Fruit fly (Drosophila melanogaster) whole organism, embryonic: ENCODE data around the gene CG15529.

ENCODE experiments used
- Awh ChIP-seq: fragments of 200-800 bp; sonication (Bioruptor generic); IDR thresholded peaks from 2 replicates; pipeline ENCODE4, ENCODE4 v1.3.6; 2022; ENCODE audit warnings: missing biosample characterization, missing genetic modification characterization
- CG10209 ChIP-seq: fragments of 200-800 bp; sonication (Bioruptor generic); optimal IDR thresholded peaks from 3 replicates; lab custom pipeline; 2017; ENCODE audit warnings: missing biosample characterization, mild to moderate bottlenecking, missing genetic modification characterization, missing genetic modification reagents
- CG11247 ChIP-seq: fragments of 200-800 bp; sonication (Bioruptor generic); IDR thresholded peaks from 2 replicates; pipeline ENCODE4 v1.3.6; 2022; ENCODE audit warnings: missing biosample characterization, missing genetic modification characterization
- CG1233 ChIP-seq: fragments of 200-800 bp; sonication (Bioruptor generic); optimal IDR thresholded peaks from 4 replicates; lab custom pipeline; 2018; ENCODE audit warnings: missing biosample characterization, mild to moderate bottlenecking, missing genetic modification characterization
- CG3065 ChIP-seq: fragments of 200-800 bp; sonication (Bioruptor generic); optimal IDR thresholded peaks from 2 replicates; lab custom pipeline; 2016; ENCODE audit warnings: missing biosample characterization, missing genetic modification characterization
- CG3163 ChIP-seq: fragments of 200-800 bp; sonication (Bioruptor generic); optimal IDR thresholded peaks from 3 replicates; lab custom pipeline; 2016; ENCODE audit warnings: missing biosample characterization, missing genetic modification characterization
- CG6791 ChIP-seq: fragments of 200-800 bp; sonication (Bioruptor generic); IDR thresholded peaks from 3 replicates; pipeline ENCODE4 v1.3.6; 2022; ENCODE audit warnings: missing biosample characterization, missing genetic modification characterization; ENCODE audit not compliant: partially characterized antibody
- CG8359 ChIP-seq: fragments of 200-800 bp; sonication (Bioruptor generic); optimal IDR thresholded peaks from 2 replicates; lab custom pipeline; 2017; ENCODE audit warnings: missing biosample characterization, mild to moderate bottlenecking, missing genetic modification characterization, borderline replicate concordance
- CG8478 ChIP-seq: fragments of >200 bp; optimal IDR thresholded peaks from 2 replicates; lab custom pipeline; 2018
- Dref ChIP-seq: fragments of 200-800 bp; sonication (Bioruptor generic); IDR thresholded peaks from 2 replicates; pipeline ENCODE4 v1.3.6; 2022; ENCODE audit warnings: missing biosample characterization, missing genetic modification characterization
- Gsc ChIP-seq: fragments of 200-800 bp; sonication (Bioruptor generic); IDR thresholded peaks from 2 replicates; pipeline ENCODE4 v1.3.6; 2022; ENCODE audit warnings: missing biosample characterization, missing genetic modification characterization
- Sin3A ChIP-seq: fragments of >200 bp; optimal IDR thresholded peaks from 2 replicates; lab custom pipeline; 2018
- ap ChIP-seq: fragments of 200-800 bp; sonication (Bioruptor generic); IDR thresholded peaks from 2 replicates; pipeline ENCODE4 v1.3.6; 2022; ENCODE audit warnings: missing biosample characterization, missing genetic modification characterization
- salm ChIP-seq: fragments of 200-800 bp; sonication (Bioruptor generic); optimal IDR thresholded peaks from 2 replicates; lab custom pipeline; 2018; ENCODE audit warnings: missing biosample characterization, mild to moderate bottlenecking, missing genetic modification characterization

DNA sequence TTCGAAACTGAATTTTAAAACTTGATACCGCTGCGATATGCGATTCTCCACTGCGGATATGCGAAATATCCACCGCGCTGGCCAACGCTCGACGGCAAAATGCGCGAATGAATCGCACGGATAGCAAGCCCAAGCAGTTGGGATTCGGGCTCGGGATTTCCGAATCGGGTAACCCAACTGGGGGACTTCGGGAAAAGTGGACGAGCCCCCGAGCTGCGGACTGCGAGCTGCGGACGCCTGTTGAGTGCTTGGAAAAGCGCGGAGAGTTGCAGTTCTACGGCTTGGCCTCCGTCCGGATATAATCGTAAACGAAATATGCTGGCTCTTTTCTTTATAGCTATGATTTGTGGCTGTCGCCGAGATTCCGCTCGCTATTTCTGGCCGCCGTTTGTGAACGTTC lies 2.4 kb upstream of the CG15529 start, which contains the start of gene AdoR:
- TF ChIP-seq Dref (GFP tag; lab: Robert Waterston, UW) = no peak
- no peak for TF ChIP-seq Awh
- TF ChIP-seq ap (GFP tag; lab: Robert Waterston, UW) = no peak
- no peak for TF ChIP-seq CG6791 (GFP tag; lab: Robert Waterston, UW)
- no peak for TF ChIP-seq Gsc (GFP tag; lab: Robert Waterston, UW)
- TF ChIP-seq CG8359 (GFP tag; lab: Kevin White, UChicago) = no peak
- TF ChIP-seq CG3163 (GFP tag; lab: Kevin White, UChicago) = no peak
- no peak for TF ChIP-seq CG11247 (GFP tag; lab: Robert Waterston, UW)
- no peak for TF ChIP-seq salm (tag; lab: Kevin White, UChicago)
- no peak for TF ChIP-seq Sin3A (lab: Kevin White, UChicago)
- TF ChIP-seq CG8478 (lab: Kevin White, UChicago) = no peak
- no peak for TF ChIP-seq CG10209 (GFP tag; lab: Kevin White, UChicago)
- no peak for TF ChIP-seq CG3065 (GFP tag; lab: Kevin White, UChicago)
- TF ChIP-seq CG1233 (GFP tag; lab: Kevin White, UChicago) = no peak
